Worm (Caenorhabditis elegans) whole organism, mixed stage, embryonic: ENCODE data around the gene klf-2.

Experiments
- blmp-1 ChIP-seq: fragments of 150-350 bp; optimal IDR thresholded peaks from 2 replicates; lab custom pipeline; 2014; ENCODE audit warnings: missing biosample characterization, missing genetic modification characterization
- ceh-39 ChIP-seq: fragments of 150-350 bp; optimal IDR thresholded peaks from 2 replicates; lab custom pipeline; 2014; ENCODE audit warnings: missing biosample characterization, missing genetic modification characterization
- ceh-43 ChIP-seq: fragments of 200-800 bp; sonication (Bioruptor generic); optimal IDR thresholded peaks from 2 replicates; lab custom pipeline; 2018; ENCODE audit warnings: mild to moderate bottlenecking, missing genetic modification characterization, moderate library complexity, missing compliant biosample characterization
- ceh-83 ChIP-seq: fragments of 200-800 bp; sonication (Bioruptor generic); optimal IDR thresholded peaks from 2 replicates; lab custom pipeline; 2018; ENCODE audit warnings: mild to moderate bottlenecking, missing genetic modification characterization, missing compliant biosample characterization
- ces-1 ChIP-seq: fragments of 150-350 bp; optimal IDR thresholded peaks from 2 replicates; lab custom pipeline; 2014; ENCODE audit warnings: missing biosample characterization, missing genetic modification reagents, missing genetic modification characterization
- cnd-1 ChIP-seq: fragments of 200-800 bp; sonication (Bioruptor generic); optimal IDR thresholded peaks from 2 replicates; lab custom pipeline; 2018; ENCODE audit warnings: mild to moderate bottlenecking, missing genetic modification characterization, missing compliant biosample characterization
- drap-1 ChIP-seq: fragments of 200-800 bp; sonication (Bioruptor generic); optimal IDR thresholded peaks from 3 replicates; lab custom pipeline; 2018; ENCODE audit warnings: mild to moderate bottlenecking, missing genetic modification characterization, missing compliant biosample characterization
- elt-3 ChIP-seq: fragments of 150-350 bp; optimal IDR thresholded peaks from 2 replicates; lab custom pipeline; 2014; ENCODE audit warnings: missing biosample characterization, missing genetic modification characterization
- flh-1 ChIP-seq: fragments of 200-800 bp; sonication (Bioruptor generic); optimal IDR thresholded peaks from 2 replicates; lab custom pipeline; 2018; ENCODE audit warnings: mild to moderate bottlenecking, missing genetic modification characterization, moderate library complexity, missing compliant biosample characterization
- ham-2 ChIP-seq: fragments of 200-800 bp; sonication (Bioruptor generic); optimal IDR thresholded peaks from 2 replicates; lab custom pipeline; 2018; ENCODE audit warnings: mild to moderate bottlenecking, missing genetic modification characterization, missing compliant biosample characterization
- lin-13 ChIP-seq: fragments of 150-350 bp; optimal IDR thresholded peaks from 2 replicates; lab custom pipeline; 2014; ENCODE audit warnings: missing biosample characterization, missing genetic modification characterization
- lsy-2 ChIP-seq: fragments of 150-350 bp; optimal IDR thresholded peaks from 2 replicates; lab custom pipeline; 2014; ENCODE audit warnings: missing biosample characterization, missing genetic modification characterization
- mab-5 ChIP-seq: fragments of 150-350 bp; optimal IDR thresholded peaks from 2 replicates; lab custom pipeline; 2014; ENCODE audit warnings: missing biosample characterization, missing genetic modification characterization
- mep-1 ChIP-seq: fragments of 150-350 bp; optimal IDR thresholded peaks from 2 replicates; lab custom pipeline; 2017; ENCODE audit warnings: missing biosample characterization, missing genetic modification reagents, missing genetic modification characterization, inconsistent platforms
- nhr-12 ChIP-seq: fragments of 150-350 bp; optimal IDR thresholded peaks from 2 replicates; lab custom pipeline; 2014; ENCODE audit warnings: missing biosample characterization, missing genetic modification characterization
- nhr-2 ChIP-seq: fragments of 150-350 bp; optimal IDR thresholded peaks from 2 replicates; lab custom pipeline; 2014; ENCODE audit warnings: missing biosample characterization, missing genetic modification characterization
- nhr-28 ChIP-seq: fragments of 150-350 bp; optimal IDR thresholded peaks from 2 replicates; lab custom pipeline; 2014; ENCODE audit warnings: missing biosample characterization, missing genetic modification characterization
- nhr-76 ChIP-seq: sonication (generic microtip); optimal IDR thresholded peaks from 2 replicates; lab custom pipeline; 2017; ENCODE audit warnings: missing biosample characterization, missing genetic modification characterization
- pha-4 ChIP-seq: fragments of 150-350 bp; optimal IDR thresholded peaks from 2 replicates; lab custom pipeline; 2018; ENCODE audit warnings: missing biosample characterization, missing genetic modification reagents, missing genetic modification characterization
- sem-2 ChIP-seq: fragments of 200-800 bp; sonication (Bioruptor generic); optimal IDR thresholded peaks from 2 replicates; lab custom pipeline; 2018; ENCODE audit warnings: mild to moderate bottlenecking, missing genetic modification characterization, missing compliant biosample characterization
- snpc-4 ChIP-seq: fragments of 150-350 bp; optimal IDR thresholded peaks from 2 replicates; lab custom pipeline; 2014; ENCODE audit warnings: missing biosample characterization, missing genetic modification characterization
- sptf-1 ChIP-seq: sonication (generic microtip); optimal IDR thresholded peaks from 2 replicates; lab custom pipeline; 2017; ENCODE audit warnings: mild to moderate bottlenecking, missing genetic modification characterization, moderate library complexity, missing compliant biosample characterization
- tbx-8 ChIP-seq: fragments of 200-800 bp; sonication (Bioruptor generic); optimal IDR thresholded peaks from 2 replicates; lab custom pipeline; 2018; ENCODE audit warnings: mild to moderate bottlenecking, missing genetic modification characterization, moderate library complexity, missing compliant biosample characterization
- unc-120 ChIP-seq: sonication (generic microtip); optimal IDR thresholded peaks from 2 replicates; lab custom pipeline; 2017; ENCODE audit warnings: missing genetic modification characterization, missing compliant biosample characterization; ENCODE audit not compliant: poor library complexity, severe bottlenecking
- unc-39 ChIP-seq: fragments of 150-350 bp; optimal IDR thresholded peaks from 2 replicates; lab custom pipeline; 2014; ENCODE audit warnings: missing biosample characterization, missing genetic modification characterization
- unc-62 ChIP-seq: fragments of 150-350 bp; optimal IDR thresholded peaks from 2 replicates; lab custom pipeline; 2014; ENCODE audit warnings: missing biosample characterization, missing genetic modification reagents, missing genetic modification characterization
- zip-8 ChIP-seq: fragments of 150-350 bp; optimal IDR thresholded peaks from 2 replicates; lab custom pipeline; 2014; ENCODE audit warnings: missing biosample characterization, missing genetic modification characterization
- ztf-11 ChIP-seq: fragments of 150-350 bp; optimal IDR thresholded peaks from 2 replicates; lab custom pipeline; 2014; ENCODE audit warnings: missing biosample characterization, missing genetic modification characterization

klf-2 gene

DNA sequence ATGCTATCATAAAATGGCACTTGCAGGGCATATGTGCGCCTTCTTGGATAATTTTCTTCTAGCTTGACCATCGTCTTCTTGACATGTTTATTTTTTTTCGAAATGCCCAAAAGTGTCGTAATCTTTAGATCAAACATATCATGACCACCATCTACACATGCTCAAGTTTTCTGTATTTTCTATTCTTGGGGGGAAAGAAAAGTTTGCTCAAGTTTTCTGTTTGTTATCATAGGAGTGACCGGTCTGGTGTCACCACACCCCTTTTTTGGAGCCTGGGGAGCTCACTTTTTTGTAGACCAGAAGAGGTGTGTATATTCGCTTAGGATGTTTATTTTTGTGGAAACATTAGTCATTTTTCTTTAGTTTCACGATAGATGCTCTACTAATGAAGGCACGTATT lies at the start of gene klf-2:
Gene klf-2, plus strand, starts transcription at position 301 of the 400 bp plus-strand sequence.
- TF ChIP-seq nhr-28 (tag; lab: Kevin White, UChicago), result no peak
- TF ChIP-seq nhr-2, result no peak
- TF ChIP-seq tbx-8 (GFP tag; lab: Kevin White, UChicago), result no peak
- TF ChIP-seq drap-1 (GFP tag; lab: Kevin White, UChicago), result no peak
- TF ChIP-seq sem-2 (GFP tag; lab: Kevin White, UChicago), result no peak
- no peak for TF ChIP-seq blmp-1 (tag; lab: Kevin White, UChicago)
- no peak for TF ChIP-seq unc-62 (GFP tag; lab: Kevin White, UChicago)
- no peak for TF ChIP-seq elt-3 (tag; lab: Kevin White, UChicago)
- TF ChIP-seq pha-4 (tag; lab: Kevin White, UChicago), result no peak
- TF ChIP-seq ces-1, result no peak
- no peak for TF ChIP-seq ceh-43 (GFP tag; lab: Kevin White, UChicago)

DNA sequence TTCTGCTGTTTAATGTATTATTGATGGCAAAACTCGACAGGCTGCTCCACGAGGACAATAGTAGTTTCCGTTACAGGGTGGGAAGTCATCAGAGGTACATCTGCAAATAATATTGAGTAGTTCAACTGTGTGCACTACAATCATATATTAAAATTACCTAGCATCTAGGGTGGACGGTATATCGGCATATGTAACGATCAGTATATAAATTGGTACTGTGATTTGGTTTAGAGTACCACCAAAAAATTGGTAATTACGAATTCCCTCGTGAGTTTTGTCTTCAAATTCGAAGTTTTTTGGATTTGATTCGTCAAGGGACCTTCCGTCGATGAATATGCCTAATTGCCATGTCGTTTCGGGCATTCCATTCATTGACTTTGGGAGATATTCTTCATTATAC lies 48.6 kb upstream of the klf-2 start, which contains the start of gene ttr-13:
Gene ttr-13, minus strand, starts transcription at position 101 of the 400 bp plus-strand sequence.
- no peak for TF ChIP-seq mep-1 (tag; lab: Kevin White, UChicago)
- TF ChIP-seq nhr-28 (tag; lab: Kevin White, UChicago), result no peak
- TF ChIP-seq nhr-2, result no peak
- TF ChIP-seq ces-1, result no peak
- TF ChIP-seq pha-4 (tag; lab: Kevin White, UChicago), result no peak

DNA sequence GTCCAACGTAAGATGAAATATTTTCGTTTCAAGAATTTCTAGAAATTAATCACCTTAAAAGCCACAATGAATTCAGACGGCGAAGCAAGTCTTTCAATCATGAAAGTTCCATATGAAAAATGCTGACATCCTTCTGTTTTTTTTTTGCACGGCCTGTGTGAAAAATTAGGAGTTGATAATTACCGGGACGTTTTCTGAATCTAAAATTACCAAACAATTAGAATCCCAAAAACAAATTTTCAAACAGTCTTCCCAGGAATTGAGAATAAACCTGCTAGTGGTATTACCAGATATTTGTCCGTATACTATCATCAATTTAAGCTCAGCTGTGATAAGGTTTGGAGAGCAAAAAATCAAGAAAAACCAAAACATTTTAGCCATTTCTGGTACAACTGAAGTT lies 47.1 kb upstream of the klf-2 start, which contains the start of gene Y44A6B.3:
Gene Y44A6B.3, minus strand, starts transcription at position 101 of the 400 bp plus-strand sequence.
- TF ChIP-seq flh-1 (GFP tag; lab: Kevin White, UChicago) (no peak), unc-120 (no peak), sem-2 (GFP tag; lab: Kevin White, UChicago) (no peak)

DNA sequence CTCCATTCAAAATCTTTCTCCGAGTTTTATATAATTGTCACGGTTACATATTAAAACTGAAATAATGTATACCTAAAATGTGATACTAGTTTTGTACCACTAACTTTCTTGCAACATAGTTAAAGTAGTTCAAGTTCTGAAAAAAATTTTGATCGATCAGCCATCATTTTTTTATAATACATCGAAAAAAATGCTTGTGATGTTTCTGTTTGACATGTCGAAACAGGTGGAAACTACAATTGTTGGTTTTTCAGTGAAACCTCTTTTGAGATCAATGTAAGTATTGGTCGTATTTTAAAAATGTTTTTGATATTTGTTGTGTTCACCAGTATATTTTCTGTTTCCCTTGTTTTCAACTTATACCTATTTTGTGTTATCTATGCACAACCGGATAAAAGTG lies 46.2 kb upstream of the klf-2 start, which contains the start of gene srxa-14:
Gene srxa-14, plus strand, starts transcription at position 301 of the 400 bp plus-strand sequence.
- no peak for TF ChIP-seq ceh-83 (GFP tag; lab: Kevin White, UChicago)
- TF ChIP-seq zip-8 (tag; lab: Kevin White, UChicago), result no peak

DNA sequence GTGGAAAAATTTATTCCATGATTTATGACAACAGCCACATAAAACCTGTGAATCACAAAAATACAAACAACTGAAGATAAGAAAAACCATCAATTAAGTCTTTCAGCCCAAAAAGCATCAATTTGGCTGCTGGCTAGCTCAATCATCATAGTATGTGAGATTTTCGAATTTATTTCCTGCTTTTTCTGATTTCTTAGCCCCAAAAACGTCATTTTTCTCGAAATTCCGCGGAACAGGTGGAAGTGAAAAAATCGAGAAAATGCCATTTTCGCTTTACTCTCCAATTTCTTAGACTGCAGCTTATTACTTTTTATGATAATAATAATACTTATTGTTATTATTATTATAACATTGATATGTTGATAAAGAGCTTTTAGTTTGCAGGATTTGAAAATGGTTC lies 43.6 kb upstream of the klf-2 start, which contains the start of gene srxa-15:
Gene srxa-15, plus strand, starts transcription at position 301 of the 400 bp plus-strand sequence.
- no peak for TF ChIP-seq unc-39 (tag; lab: Kevin White, UChicago)
- no peak for TF ChIP-seq ztf-11 (tag; lab: Kevin White, UChicago)
- no peak for TF ChIP-seq cnd-1 (tag; lab: Kevin White, UChicago)
- no peak for TF ChIP-seq nhr-76 (tag; lab: Kevin White, UChicago)
- no peak for TF ChIP-seq nhr-28 (tag; lab: Kevin White, UChicago)
- no peak for TF ChIP-seq ces-1
- TF ChIP-seq sptf-1 (tag; lab: Kevin White, UChicago), result no peak

DNA sequence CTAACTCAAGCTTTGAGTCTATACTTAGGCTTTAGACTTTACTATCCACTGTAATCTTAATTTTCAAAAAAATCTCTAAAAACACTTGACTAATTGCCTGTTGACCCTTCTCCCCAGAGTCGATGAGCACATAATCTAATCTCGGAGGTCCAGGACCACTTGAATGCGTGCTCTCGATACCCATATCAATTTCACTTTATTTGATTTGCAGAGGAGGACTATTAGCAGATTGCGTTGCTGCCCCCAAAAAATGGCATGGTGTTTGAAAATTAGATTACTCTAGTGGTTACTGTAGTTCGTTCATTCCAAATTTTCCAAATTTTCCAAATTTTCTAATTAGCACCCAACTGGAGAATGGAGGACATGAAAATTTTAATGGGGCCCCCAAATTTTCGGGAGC lies 40.0 kb upstream of the klf-2 start:
- TF ChIP-seq mab-5 (tag; lab: Kevin White, UChicago), result no peak
- peak; percentile 90 for TF ChIP-seq ces-1
- TF ChIP-seq, all 35 proteins: peak for 1

DNA sequence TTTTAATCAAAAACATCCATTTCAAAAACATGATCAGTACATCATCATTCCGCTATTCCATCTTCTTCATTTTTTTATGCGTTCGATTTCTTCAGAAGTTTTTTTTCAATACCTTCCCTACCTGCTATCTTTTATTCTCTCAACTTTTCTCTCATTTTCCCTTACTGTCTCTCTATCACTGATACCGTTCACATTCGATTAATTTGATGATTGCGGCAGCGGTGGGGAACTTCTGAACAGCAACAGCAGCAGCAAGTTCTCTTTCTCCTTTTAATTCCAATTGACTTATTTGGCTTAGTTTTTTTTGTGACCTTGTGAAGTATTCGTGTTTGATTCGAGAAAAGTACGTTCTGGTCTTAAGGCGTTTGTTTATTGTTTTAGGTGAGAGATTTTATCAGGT lies 36.6 kb upstream of the klf-2 start:
- TF ChIP-seq lin-13, result no peak
- no peak for TF ChIP-seq cnd-1 (tag; lab: Kevin White, UChicago)
- TF ChIP-seq nhr-12 (tag; lab: Kevin White, UChicago), result no peak
- no peak for TF ChIP-seq ham-2 (GFP tag; lab: Kevin White, UChicago)
- no peak for TF ChIP-seq nhr-28 (tag; lab: Kevin White, UChicago)
- no peak for TF ChIP-seq mep-1 (tag; lab: Kevin White, UChicago)
- no peak for TF ChIP-seq ceh-83 (GFP tag; lab: Kevin White, UChicago)
- TF ChIP-seq ztf-11 (tag; lab: Kevin White, UChicago), result no peak
- TF ChIP-seq blmp-1 (tag; lab: Kevin White, UChicago), result no peak
- no peak for TF ChIP-seq zip-8 (tag; lab: Kevin White, UChicago)
- TF ChIP-seq lsy-2, result no peak
- TF ChIP-seq snpc-4, result no peak
- TF ChIP-seq ceh-39 (tag; lab: Kevin White, UChicago), result no peak
- no peak for TF ChIP-seq drap-1 (GFP tag; lab: Kevin White, UChicago)
